Fruit fly (Drosophila melanogaster) S2 (cell line): ENCODE data around the gene sad.

Experiments used
- CG8478 ChIP-seq: fragments of >200 bp; optimal IDR thresholded peaks from 2 replicates; lab custom pipeline; 2018
- CTCF ChIP-seq, 2 experiments: fragments of >200 bp; optimal IDR thresholded peaks; 2 replicates each; lab custom pipeline; 2018

- TF ChIP-seq CG8478 (lab: Kevin White, UChicago) = no peak
- TF ChIP-seq CTCF (optimal IDR thresholded peaks at IDR 0.05; lab: Kevin White, UChicago) = no peak
Observed at dm6 chr3R:11872692-11873091, 4.3 kb upstream of the sad start.
